Fruit fly (Drosophila melanogaster) whole organism, pupa: Measurements from ENCODE around the gene Pcif1.

Source experiments
- CG10348 ChIP-seq: fragments of 200-800 bp; sonication (Bioruptor generic); IDR thresholded peaks from 2 replicates; pipeline ENCODE4 v1.3.6; 2022; ENCODE audit warnings: missing biosample characterization, missing genetic modification characterization
- CG12605 ChIP-seq: fragments of 200-800 bp; sonication (Bioruptor generic); IDR thresholded peaks from 2 replicates; pipeline ENCODE4 v1.3.6; 2022; ENCODE audit warnings: missing biosample characterization, missing genetic modification characterization
- CG14655 ChIP-seq: fragments of 200-800 bp; sonication (Bioruptor generic); optimal IDR thresholded peaks from 3 replicates; lab custom pipeline; 2017; ENCODE audit warnings: mild to moderate bottlenecking, missing biosample characterization, missing genetic modification reagents, missing genetic modification characterization
- CG15710 ChIP-seq: fragments of 200-800 bp; sonication (Bioruptor generic); optimal IDR thresholded peaks from 2 replicates; lab custom pipeline; 2018; ENCODE audit warnings: missing biosample characterization, mild to moderate bottlenecking, missing genetic modification characterization, moderate library complexity
- CG32121 ChIP-seq: fragments of 200-800 bp; sonication (Bioruptor generic); IDR thresholded peaks from 2 replicates; pipeline ENCODE4 v1.3.6; 2022; ENCODE audit warnings: missing biosample characterization, missing genetic modification characterization
- CG34367 ChIP-seq: fragments of 200-800 bp; sonication (Bioruptor generic); optimal IDR thresholded peaks from 2 replicates; lab custom pipeline; 2018; ENCODE audit warnings: missing biosample characterization, mild to moderate bottlenecking, missing genetic modification characterization
- CG4496 ChIP-seq: fragments of 200-800 bp; sonication (Bioruptor generic); IDR thresholded peaks from 3 replicates; pipeline ENCODE4 v1.3.6; 2022; ENCODE audit warnings: missing biosample characterization, missing genetic modification characterization
- CG8159 ChIP-seq: fragments of 200-800 bp; sonication (Bioruptor generic); optimal IDR thresholded peaks from 3 replicates; lab custom pipeline; 2018; ENCODE audit warnings: missing biosample characterization, mild to moderate bottlenecking, missing genetic modification characterization, moderate library complexity
- CG9948 ChIP-seq: fragments of 200-800 bp; sonication (Bioruptor generic); optimal IDR thresholded peaks from 2 replicates; lab custom pipeline; 2018; ENCODE audit warnings: missing biosample characterization, mild to moderate bottlenecking, missing genetic modification characterization, moderate library complexity
- EcR ChIP-seq: fragments of 200-800 bp; sonication (Bioruptor generic); optimal IDR thresholded peaks from 3 replicates; lab custom pipeline; 2019; ENCODE audit warnings: missing biosample characterization, missing genetic modification characterization, mild to moderate bottlenecking, moderate library complexity, missing genetic modification reagents
- Pif1A ChIP-seq: fragments of 200-800 bp; sonication (Bioruptor generic); optimal IDR thresholded peaks from 3 replicates; lab custom pipeline; 2016; ENCODE audit warnings: missing biosample characterization, missing genetic modification characterization
- Snoo ChIP-seq: fragments of 200-800 bp; sonication (Bioruptor generic); optimal IDR thresholded peaks from 3 replicates; lab custom pipeline; 2017; ENCODE audit warnings: missing biosample characterization, mild to moderate bottlenecking, missing genetic modification characterization, inconsistent platforms
- fd96Ca ChIP-seq: fragments of 200-800 bp; sonication (Bioruptor generic); IDR thresholded peaks from 3 replicates; pipeline ENCODE4 v1.3.6; 2022; ENCODE audit warnings: missing biosample characterization, missing genetic modification characterization
- gl ChIP-seq: fragments of 200-800 bp; sonication (Bioruptor generic); optimal IDR thresholded peaks from 2 replicates; lab custom pipeline; 2018; ENCODE audit warnings: missing biosample characterization, mild to moderate bottlenecking, missing genetic modification characterization

- no peak for TF ChIP-seq Snoo
- TF ChIP-seq gl, result no peak
- no peak for TF ChIP-seq fd96Ca (GFP tag; lab: Robert Waterston, UW)
- no peak for TF ChIP-seq CG15710 (tag; lab: Kevin White, UChicago)
- TF ChIP-seq CG9948 (tag; lab: Kevin White, UChicago), result no peak
- TF ChIP-seq CG14655, result no peak
- no peak for TF ChIP-seq Pif1A (GFP tag; lab: Kevin White, UChicago)
- no peak for TF ChIP-seq CG12605 (GFP tag; lab: Robert Waterston, UW)
- no peak for TF ChIP-seq CG34367
- TF ChIP-seq CG8159, result no peak
- TF ChIP-seq CG10348 (GFP tag; lab: Robert Waterston, UW), result no peak
- TF ChIP-seq EcR (GFP tag; lab: Kevin White, UChicago), result no peak
- TF ChIP-seq CG32121 (GFP tag; lab: Robert Waterston, UW), result no peak
- no peak for TF ChIP-seq CG4496 (GFP tag; lab: Robert Waterston, UW)
Observed at dm6 chr3L:20827962-20828361, 42.0 kb upstream of the Pcif1 start.
